Fruit fly (Drosophila melanogaster) whole organism, pupa: Measurements from ENCODE around the gene ScsbetaG.

Experiments
- CG13204 ChIP-seq: fragments of 200-800 bp; sonication (Bioruptor generic); optimal IDR thresholded peaks from 2 replicates; lab custom pipeline; 2018; ENCODE audit warnings: missing biosample characterization, mild to moderate bottlenecking, missing genetic modification characterization, moderate library complexity
- CG15710 ChIP-seq: fragments of 200-800 bp; sonication (Bioruptor generic); optimal IDR thresholded peaks from 2 replicates; lab custom pipeline; 2018; ENCODE audit warnings: missing biosample characterization, mild to moderate bottlenecking, missing genetic modification characterization, moderate library complexity
- CG17806 ChIP-seq: fragments of 200-800 bp; sonication (Bioruptor generic); optimal IDR thresholded peaks from 2 replicates; lab custom pipeline; 2018; ENCODE audit warnings: missing biosample characterization, mild to moderate bottlenecking, missing genetic modification characterization, moderate library complexity
- CG32121 ChIP-seq: fragments of 200-800 bp; sonication (Bioruptor generic); IDR thresholded peaks from 2 replicates; pipeline ENCODE4 v1.3.6; 2022; ENCODE audit warnings: missing biosample characterization, missing genetic modification characterization
- CG4496 ChIP-seq: fragments of 200-800 bp; sonication (Bioruptor generic); IDR thresholded peaks from 3 replicates; pipeline ENCODE4 v1.3.6; 2022; ENCODE audit warnings: missing biosample characterization, missing genetic modification characterization
- CG8159 ChIP-seq: fragments of 200-800 bp; sonication (Bioruptor generic); optimal IDR thresholded peaks from 3 replicates; lab custom pipeline; 2018; ENCODE audit warnings: missing biosample characterization, mild to moderate bottlenecking, missing genetic modification characterization, moderate library complexity
- CG9948 ChIP-seq: fragments of 200-800 bp; sonication (Bioruptor generic); optimal IDR thresholded peaks from 2 replicates; lab custom pipeline; 2018; ENCODE audit warnings: missing biosample characterization, mild to moderate bottlenecking, missing genetic modification characterization, moderate library complexity
- D1 ChIP-seq: fragments of 200-800 bp; sonication (Bioruptor generic); optimal IDR thresholded peaks from 2 replicates; lab custom pipeline; 2018; ENCODE audit warnings: missing biosample characterization, mild to moderate bottlenecking, missing genetic modification characterization, moderate library complexity
- Ets98B ChIP-seq: fragments of 200-800 bp; sonication (Bioruptor generic); IDR thresholded peaks from 2 replicates; pipeline ENCODE4 v1.3.6; 2022; ENCODE audit warnings: missing biosample characterization, missing genetic modification characterization
- Pif1A ChIP-seq: fragments of 200-800 bp; sonication (Bioruptor generic); optimal IDR thresholded peaks from 3 replicates; lab custom pipeline; 2016; ENCODE audit warnings: missing biosample characterization, missing genetic modification characterization
- Pif1B ChIP-seq: fragments of 200-800 bp; sonication (Bioruptor generic); optimal IDR thresholded peaks from 3 replicates; lab custom pipeline; 2016; ENCODE audit warnings: missing biosample characterization, missing genetic modification characterization
- Snoo ChIP-seq: fragments of 200-800 bp; sonication (Bioruptor generic); optimal IDR thresholded peaks from 3 replicates; lab custom pipeline; 2017; ENCODE audit warnings: missing biosample characterization, mild to moderate bottlenecking, missing genetic modification characterization, inconsistent platforms
- gl ChIP-seq: fragments of 200-800 bp; sonication (Bioruptor generic); optimal IDR thresholded peaks from 2 replicates; lab custom pipeline; 2018; ENCODE audit warnings: missing biosample characterization, mild to moderate bottlenecking, missing genetic modification characterization
- rn ChIP-seq: fragments of 200-800 bp; sonication (Bioruptor generic); IDR thresholded peaks from 2 replicates; pipeline ENCODE4 v1.3.6; 2022; ENCODE audit warnings: missing biosample characterization, missing genetic modification characterization

- no peak for TF ChIP-seq Pif1A (GFP tag; lab: Kevin White, UChicago)
- TF ChIP-seq CG8159 (tag; lab: Kevin White, UChicago) = no peak
- TF ChIP-seq Snoo (tag; lab: Kevin White, UChicago) = no peak
- TF ChIP-seq CG13204 = no peak
- TF ChIP-seq Pif1B (GFP tag; lab: Kevin White, UChicago) = no peak
- TF ChIP-seq D1 (tag; lab: Kevin White, UChicago) = no peak
- TF ChIP-seq CG32121 (GFP tag; lab: Robert Waterston, UW) = no peak
- no peak for TF ChIP-seq Ets98B
- TF ChIP-seq CG15710 (tag; lab: Kevin White, UChicago) = no peak
- no peak for TF ChIP-seq CG17806
- TF ChIP-seq rn (GFP tag; lab: Robert Waterston, UW) = no peak
- no peak for TF ChIP-seq CG9948 (tag; lab: Kevin White, UChicago)
- TF ChIP-seq gl (tag; lab: Kevin White, UChicago) = no peak
- TF ChIP-seq CG4496 (GFP tag; lab: Robert Waterston, UW) = no peak
Observed at dm6 chr3L:5578595-5578994, 15.1 kb upstream of the ScsbetaG start.
